Fruit fly (Drosophila melanogaster): Measurements from ENCODE around the gene Mettl14.

Gene Mettl14

dm6 chr2L:8274958-8275584, 33.2 kb upstream of the Mettl14 start (continued):
- no peak for TF ChIP-seq ash1 (GFP tag; optimal IDR thresholded peaks at IDR 0.05)
- TF ChIP-seq CG2116 (GFP tag; optimal IDR thresholded peaks at IDR 0.05), result peak; percentile 44
- TF ChIP-seq Hmx (GFP tag; optimal IDR thresholded peaks at IDR 0.05), result no peak
- peak; percentile 52; the same call in 2 of the 3 replicates for TF ChIP-seq CG14050 (GFP tag; IDR thresholded peaks at IDR 0.05)
- TF ChIP-seq CG6175 (GFP tag; IDR thresholded peaks at IDR 0.05), result no peak
- TF ChIP-seq lbe (GFP tag; optimal IDR thresholded peaks at IDR 0.05), result no peak
- TF ChIP-seq sqz (GFP tag; optimal IDR thresholded peaks at IDR 0.05), result peak; percentile 34
- TF ChIP-seq grau (tag; optimal IDR thresholded peaks at IDR 0.05), result peak; percentile 78
- TF ChIP-seq Xbp1 (GFP tag; optimal IDR thresholded peaks at IDR 0.05), result peak; percentile 63
- peak; percentile 59 for TF ChIP-seq org-1 (GFP tag; optimal IDR thresholded peaks at IDR 0.05)
- peak; percentile 20 for TF ChIP-seq Jarid2 (GFP tag; optimal IDR thresholded peaks at IDR 0.05)
- TF ChIP-seq CG18262 (tag; optimal IDR thresholded peaks at IDR 0.05), result peak; percentile 86
- peak; percentile 61 for TF ChIP-seq grn (GFP tag; optimal IDR thresholded peaks at IDR 0.05)
- no peak for TF ChIP-seq wor (GFP tag; IDR thresholded peaks at IDR 0.05)
- TF ChIP-seq dimm (GFP tag; IDR thresholded peaks at IDR 0.05), result no peak
- peak in 1 of 2 experiments; percentile 47 for TF ChIP-seq dpn (GFP tag; optimal IDR thresholded peaks at IDR 0.05)
- peak; percentile 19 for TF ChIP-seq CG12942 (GFP tag; optimal IDR thresholded peaks at IDR 0.05)
- peak; percentile 32 for TF ChIP-seq CG1529 (GFP tag; optimal IDR thresholded peaks at IDR 0.05)
- peak; percentile 1 for TF ChIP-seq CG2120 (GFP tag; optimal IDR thresholded peaks at IDR 0.05)
- no peak for TF ChIP-seq Scr (GFP tag; IDR thresholded peaks at IDR 0.05; ENCODE audit: partially characterized antibody)
- no peak for TF ChIP-seq abd-A (tag; optimal IDR thresholded peaks at IDR 0.05)
- TF ChIP-seq CG11696 (GFP tag; IDR thresholded peaks at IDR 0.05), result peak; percentile 96
- TF ChIP-seq CG15269 (tag; optimal IDR thresholded peaks at IDR 0.05), result peak; percentile 74
- peak; percentile 21 for TF ChIP-seq D19B (GFP tag; optimal IDR thresholded peaks at IDR 0.05)
- TF ChIP-seq CG32767 (GFP tag; IDR thresholded peaks at IDR 0.05), result peak; percentile 47; the same call in 1 of the 2 replicates
- TF ChIP-seq Hr51 (GFP tag; optimal IDR thresholded peaks at IDR 0.05), result peak in 1 of 2 experiments; percentile 69
- TF ChIP-seq croc (GFP tag; conservative IDR thresholded peaks at IDR 0.05), result peak; percentile 42; the same call in 1 of the 3 replicates
- TF ChIP-seq CG17361 (GFP tag; IDR thresholded peaks at IDR 0.05), result peak; percentile 74
- TF ChIP-seq hkb (optimal IDR thresholded peaks at IDR 0.05), result no peak
- peak; percentile 69 for TF ChIP-seq hkb (GFP tag; IDR thresholded peaks at IDR 0.05)
- TF ChIP-seq CG4707 (GFP tag; optimal IDR thresholded peaks at IDR 0.05), result peak; percentile 12
- TF ChIP-seq twi (tag; optimal IDR thresholded peaks at IDR 0.05), result peak; percentile 65
- peak; percentile 29 for TF ChIP-seq gcm2 (GFP tag; optimal IDR thresholded peaks at IDR 0.05)
- peak; percentile 64 for TF ChIP-seq CG10209 (GFP tag; optimal IDR thresholded peaks at IDR 0.05)
- no peak for TF ChIP-seq al (GFP tag; IDR thresholded peaks at IDR 0.05)
- TF ChIP-seq Aef1 (GFP tag; IDR thresholded peaks at IDR 0.05), result no peak
- peak; percentile 57 for TF ChIP-seq CG32772 (GFP tag; IDR thresholded peaks at IDR 0.05)
- 0 out of 3 replicates have a peak, but pooled peaks have one; percentile 49 for TF ChIP-seq H15 (GFP tag; IDR thresholded peaks at IDR 0.05)
- TF ChIP-seq lilli (GFP tag; optimal IDR thresholded peaks at IDR 0.05), result peak; percentile 31
- peak; percentile 14 for TF ChIP-seq CG11723 (GFP tag; optimal IDR thresholded peaks at IDR 0.05)
- TF ChIP-seq Xrp1 (GFP tag; IDR thresholded peaks at IDR 0.05), result peak; percentile 88
- peak; percentile 8 for TF ChIP-seq slp2 (GFP tag; optimal IDR thresholded peaks at IDR 0.05)
- TF ChIP-seq CG11504 (tag; optimal IDR thresholded peaks at IDR 0.05), result peak; percentile 80
- peak; percentile 84 for TF ChIP-seq gsb-n (tag; optimal IDR thresholded peaks at IDR 0.05)
- TF ChIP-seq kay (GFP tag; optimal IDR thresholded peaks at IDR 0.05), result peak; percentile 3
- no peak for TF ChIP-seq CG31365 (tag; optimal IDR thresholded peaks at IDR 0.05)
- TF ChIP-seq Hand (GFP tag; optimal IDR thresholded peaks at IDR 0.05), result no peak
- no peak for TF ChIP-seq pita (GFP tag; optimal IDR thresholded peaks at IDR 0.05)
- peak; percentile 21 for TF ChIP-seq CG8290 (GFP tag; optimal IDR thresholded peaks at IDR 0.05)
- no peak for TF ChIP-seq CG8290 (tag; optimal IDR thresholded peaks at IDR 0.05)
- no peak for TF ChIP-seq gfzf (GFP tag; optimal IDR thresholded peaks at IDR 0.05)
